Fruit fly (Drosophila melanogaster): ENCODE measurements around the gene mtTFB1.

The mtTFB1 gene

dm6 chr3L:11720780-11721179, 12.0 kb downstream of the mtTFB1 start, which contains the start of gene Bmcp (continued):
- peak; percentile 12 for TF ChIP-seq CG15269 (tag; optimal IDR thresholded peaks at IDR 0.05)
- TF ChIP-seq CG13296 (GFP tag; optimal IDR thresholded peaks at IDR 0.05), result peak; percentile 14
- peak; percentile 10 for TF ChIP-seq CG12391 (tag; optimal IDR thresholded peaks at IDR 0.05)
- peak; percentile 29 for TF ChIP-seq CG2116 (GFP tag; optimal IDR thresholded peaks at IDR 0.05)
- 0 out of 3 replicates have a peak, but pooled peaks have one; percentile 30 for TF ChIP-seq HLH4C (GFP tag; IDR thresholded peaks at IDR 0.05; ENCODE audit: partially characterized antibody)
- TF ChIP-seq nerfin-1 (tag; optimal IDR thresholded peaks at IDR 0.05), result peak; percentile 46
- peak; percentile 29 for TF ChIP-seq trem (tag; optimal IDR thresholded peaks at IDR 0.05)
- TF ChIP-seq unpg (GFP tag; optimal IDR thresholded peaks at IDR 0.05), result peak; percentile 7
- peak; percentile 26; the same call in 1 of the 2 replicates for TF ChIP-seq vvl (GFP tag; IDR thresholded peaks at IDR 0.05)
- peak; percentile 94 for TF ChIP-seq E2f2 (GFP tag; IDR thresholded peaks at IDR 0.05)
- peak; percentile 2 for TF ChIP-seq nom (GFP tag; optimal IDR thresholded peaks at IDR 0.05)
- peak; percentile 35 for TF ChIP-seq CoRest (tag; optimal IDR thresholded peaks at IDR 0.05)
- TF ChIP-seq gfzf (GFP tag; optimal IDR thresholded peaks at IDR 0.05), result peak; percentile 88
- TF ChIP-seq HmgZ (tag; optimal IDR thresholded peaks at IDR 0.05), result peak; percentile 7
- peak; percentile 48; the same call in 1 of the 2 replicates for TF ChIP-seq CG13287 (GFP tag; IDR thresholded peaks at IDR 0.05; ENCODE audit: partially characterized antibody)
- no peak for TF ChIP-seq hth (optimal IDR thresholded peaks at IDR 0.05)
- TF ChIP-seq shn (GFP tag; optimal IDR thresholded peaks at IDR 0.05), result no peak
- no peak for TF ChIP-seq CrebB (tag; optimal IDR thresholded peaks at IDR 0.05)
- peak; percentile 30 for TF ChIP-seq CG14710 (tag; optimal IDR thresholded peaks at IDR 0.05)
- TF ChIP-seq pho (GFP tag; optimal IDR thresholded peaks at IDR 0.05), result peak; percentile 16
- peak; percentile 8 for TF ChIP-seq odd (GFP tag; optimal IDR thresholded peaks at IDR 0.05)
- peak; percentile 21 for TF ChIP-seq CG17912 (GFP tag; optimal IDR thresholded peaks at IDR 0.05)
- no peak for TF ChIP-seq dmrt11E (tag; optimal IDR thresholded peaks at IDR 0.05)
- no peak for TF ChIP-seq CG8924 (tag; optimal IDR thresholded peaks at IDR 0.05)
- no peak for TF ChIP-seq CG8290 (GFP tag; optimal IDR thresholded peaks at IDR 0.05)
- TF ChIP-seq CG8290 (tag; optimal IDR thresholded peaks at IDR 0.05), result peak in 1 of 2 experiments; percentile 28
- peak; percentile 27 for TF ChIP-seq CG17186 (GFP tag; optimal IDR thresholded peaks at IDR 0.05)
- TF ChIP-seq CG6854 (GFP tag; optimal IDR thresholded peaks at IDR 0.05), result no peak
- peak; percentile 79 for TF ChIP-seq CG9797 (GFP tag; optimal IDR thresholded peaks at IDR 0.05)
- TF ChIP-seq CG15514 (GFP tag; optimal IDR thresholded peaks at IDR 0.05), result peak; percentile 68
- peak; percentile 21 for TF ChIP-seq Sry-δ (GFP tag; optimal IDR thresholded peaks at IDR 0.05)
- TF ChIP-seq CG4360 (GFP tag; IDR thresholded peaks at IDR 0.05), result peak; percentile 76
- TF ChIP-seq Ptx1 (GFP tag; IDR thresholded peaks at IDR 0.05), result no peak
- peak; percentile 37; the same call in 1 of the 2 replicates for TF ChIP-seq unc-4 (GFP tag; IDR thresholded peaks at IDR 0.05; ENCODE audit: partially characterized antibody)
- peak; percentile 18 for TF ChIP-seq nau (GFP tag; optimal IDR thresholded peaks at IDR 0.05)
- peak; percentile 46 for TF ChIP-seq CG1603 (tag; optimal IDR thresholded peaks at IDR 0.05)
- no peak for TF ChIP-seq CG11456 (GFP tag; IDR thresholded peaks at IDR 0.05)
- peak; percentile 20 for TF ChIP-seq grau (tag; optimal IDR thresholded peaks at IDR 0.05)
- TF ChIP-seq Fer2 (tag; optimal IDR thresholded peaks at IDR 0.05), result no peak
- TF ChIP-seq CG18599 (GFP tag; optimal IDR thresholded peaks at IDR 0.05), result peak; percentile 7
- peak; percentile 71 for TF ChIP-seq Med (GFP tag)
- TF ChIP-seq klu (GFP tag; IDR thresholded peaks at IDR 0.05), result no peak
- peak; percentile 33; the same call in 1 of the 2 replicates for TF ChIP-seq CG31441 (GFP tag; IDR thresholded peaks at IDR 0.05)
- TF ChIP-seq Lhr (GFP tag; optimal IDR thresholded peaks at IDR 0.05), result peak; percentile 24
- TF ChIP-seq nmo (GFP tag; optimal IDR thresholded peaks at IDR 0.05), result peak; percentile 3
- TF ChIP-seq corto (GFP tag; optimal IDR thresholded peaks at IDR 0.05), result no peak
- peak; percentile 30 for TF ChIP-seq CG11504 (tag; optimal IDR thresholded peaks at IDR 0.05)
- no peak for TF ChIP-seq CG15073 (GFP tag; optimal IDR thresholded peaks at IDR 0.05)

Data from whole organism, embryonic.